Worm (Caenorhabditis elegans) whole organism, young adult: ENCODE data around the gene F10E7.1.

Experiments used
- dpl-1 ChIP-seq: fragments of 150-350 bp; optimal IDR thresholded peaks from 2 replicates; lab custom pipeline; 2014; ENCODE audit warnings: missing biosample characterization, missing genetic modification reagents, missing genetic modification characterization
- hsf-1 ChIP-seq: fragments of 200-800 bp; sonication (Bioruptor generic); IDR thresholded peaks from 2 replicates; pipeline ENCODE4 v1.3.6; 2022; ENCODE audit warnings: missing genetic modification reagents, missing genetic modification characterization, missing compliant biosample characterization
- ztf-6 ChIP-seq: fragments of 200-800 bp; sonication (Bioruptor generic); IDR thresholded peaks from 2 replicates; pipeline ENCODE4 v1.3.6; 2022; ENCODE audit warnings: missing genetic modification reagents, missing genetic modification characterization, missing compliant biosample characterization

DNA sequence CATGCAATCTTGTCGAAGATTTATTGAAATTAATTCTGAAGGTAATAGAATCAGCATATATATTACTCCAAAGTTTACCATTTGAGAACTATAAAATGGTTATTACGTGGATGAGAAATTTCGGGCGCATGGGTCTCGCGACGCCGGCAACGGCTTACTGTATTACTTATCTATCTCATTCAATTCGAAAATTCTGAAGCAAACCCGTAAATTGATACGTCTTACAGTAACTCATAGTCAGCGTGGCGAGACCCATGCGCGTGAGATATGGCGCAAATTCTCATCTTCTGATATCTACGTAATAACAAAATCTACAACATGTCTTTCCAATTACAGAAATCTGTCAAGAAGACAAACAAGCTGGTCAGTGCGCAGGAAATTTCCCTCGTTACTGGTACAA lies 7.0 kb upstream of the F10E7.1 start:
- TF ChIP-seq ztf-6 (GFP tag; lab: Robert Waterston, UW) = no peak
- no peak for TF ChIP-seq hsf-1 (GFP tag; lab: Robert Waterston, UW)
- TF ChIP-seq dpl-1 (GFP tag; lab: Kevin White, UChicago) = no peak
